Worm (Caenorhabditis elegans) whole organism, L2 larva: ENCODE measurements around the gene F31B9.3.

ENCODE experiments used
- ZK546.5 ChIP-seq: sonication (generic microtip); optimal IDR thresholded peaks from 2 replicates; lab custom pipeline; 2017; ENCODE audit warnings: missing biosample characterization, missing genetic modification characterization
- fos-1 ChIP-seq: fragments of 150-350 bp; optimal IDR thresholded peaks from 2 replicates; lab custom pipeline; 2014; ENCODE audit warnings: missing biosample characterization, missing genetic modification characterization
- lin-39 ChIP-seq: fragments of 150-350 bp; optimal IDR thresholded peaks from 2 replicates; lab custom pipeline; 2014; ENCODE audit warnings: missing biosample characterization, missing genetic modification reagents, missing genetic modification characterization
- nhr-11 ChIP-seq: fragments of 150-350 bp; optimal IDR thresholded peaks from 2 replicates; lab custom pipeline; 2014; ENCODE audit warnings: missing biosample characterization, missing genetic modification characterization
- nhr-12 ChIP-seq: fragments of 150-350 bp; optimal IDR thresholded peaks from 2 replicates; lab custom pipeline; 2014; ENCODE audit warnings: missing biosample characterization, missing genetic modification characterization
- nhr-23 ChIP-seq: fragments of 150-350 bp; optimal IDR thresholded peaks from 2 replicates; lab custom pipeline; 2014; ENCODE audit warnings: missing biosample characterization, missing genetic modification reagents, missing genetic modification characterization
- nhr-237 ChIP-seq: fragments of 150-350 bp; optimal IDR thresholded peaks from 2 replicates; lab custom pipeline; 2014; ENCODE audit warnings: missing biosample characterization, missing genetic modification characterization
- nhr-77 ChIP-seq: fragments of 150-350 bp; optimal IDR thresholded peaks from 2 replicates; lab custom pipeline; 2014; ENCODE audit warnings: missing biosample characterization, missing genetic modification characterization
- skn-1 ChIP-seq: sonication (generic microtip); optimal IDR thresholded peaks from 2 replicates; lab custom pipeline; 2017; ENCODE audit warnings: missing biosample characterization, missing genetic modification characterization
- snpc-4 ChIP-seq: fragments of 150-350 bp; optimal IDR thresholded peaks from 2 replicates; lab custom pipeline; 2014; ENCODE audit warnings: missing biosample characterization, missing genetic modification characterization
- unc-55 ChIP-seq: fragments of 150-350 bp; sonication (generic microtip); optimal IDR thresholded peaks from 3 replicates; lab custom pipeline; 2014; ENCODE audit warnings: missing biosample characterization, missing genetic modification reagents, missing genetic modification characterization
- unc-62 ChIP-seq: fragments of 150-350 bp; optimal IDR thresholded peaks from 2 replicates; lab custom pipeline; 2014; ENCODE audit warnings: missing biosample characterization, missing genetic modification reagents, missing genetic modification characterization
- ztf-1 ChIP-seq: fragments of 200-800 bp; sonication (Bioruptor generic); conservative IDR thresholded peaks from 2 replicates; pipeline ENCODE4 v1.3.6; 2022; ENCODE audit warnings: missing genetic modification characterization, missing compliant biosample characterization
- ztf-4 ChIP-seq: fragments of 150-350 bp; optimal IDR thresholded peaks from 2 replicates; lab custom pipeline; 2014; ENCODE audit warnings: missing biosample characterization, missing genetic modification characterization

DNA sequence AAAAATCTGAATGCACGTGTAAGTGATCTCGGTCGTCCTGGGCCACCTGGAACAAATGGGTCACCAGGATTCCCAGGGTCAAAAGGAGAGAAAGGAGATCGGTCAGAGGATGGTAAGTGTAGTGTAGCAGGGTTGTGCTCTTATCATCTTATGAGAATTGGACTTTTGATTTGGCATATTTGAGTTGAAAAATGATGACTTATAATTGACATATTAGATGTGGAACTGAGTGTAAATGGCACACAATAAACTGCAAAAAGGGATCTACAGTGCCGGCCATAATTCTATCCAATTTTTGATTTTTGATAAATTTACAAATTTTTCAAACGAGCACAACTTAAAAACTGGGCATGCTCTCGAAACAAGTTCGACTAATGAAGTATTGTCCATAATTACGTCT is 20.7 kb downstream of the F31B9.3 start:
- TF ChIP-seq fos-1 (tag; lab: Kevin White, UChicago): no peak
- no peak for TF ChIP-seq skn-1 (tag; lab: Kevin White, UChicago)
- no peak for TF ChIP-seq ZK546.5 (tag; lab: Kevin White, UChicago)
- TF ChIP-seq nhr-237 (tag; lab: Kevin White, UChicago): no peak
- no peak for TF ChIP-seq snpc-4 (tag; lab: Kevin White, UChicago)
- TF ChIP-seq lin-39 (tag; lab: Kevin White, UChicago): no peak
- no peak for TF ChIP-seq nhr-77 (tag; lab: Kevin White, UChicago)
- no peak for TF ChIP-seq nhr-12 (tag; lab: Kevin White, UChicago)
- TF ChIP-seq nhr-23 (tag; lab: Kevin White, UChicago): no peak
- TF ChIP-seq unc-62 (GFP tag; lab: Kevin White, UChicago): no peak
- no peak for TF ChIP-seq unc-55
- TF ChIP-seq nhr-11 (tag; lab: Kevin White, UChicago): no peak
- no peak for TF ChIP-seq ztf-4
- TF ChIP-seq ztf-1 (GFP tag; lab: Robert Waterston, UW): no peak
